Worm (Caenorhabditis elegans): Measurements from ENCODE around the gene tag-340.

DNA sequence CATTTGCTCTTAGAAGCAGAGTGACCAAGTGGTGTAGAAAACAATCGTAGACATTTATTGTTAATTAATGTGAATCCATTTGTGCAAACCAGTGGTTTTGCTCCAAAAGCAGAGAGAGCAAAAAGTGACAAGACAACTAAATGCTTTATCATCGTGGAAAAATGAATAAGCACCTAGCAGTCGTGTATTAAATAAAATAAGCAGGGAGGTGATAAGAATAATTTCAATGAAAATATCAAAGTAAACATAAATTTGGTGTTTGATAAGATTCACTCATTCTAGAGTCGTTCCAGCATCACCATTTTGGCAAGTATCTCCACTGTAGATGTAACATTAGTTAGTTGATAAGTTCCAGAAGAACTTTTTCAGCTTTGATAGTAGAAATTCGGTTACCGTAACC is 13.0 kb upstream of the tag-340 start, which contains the start of gene clec-6:
- no peak for TF ChIP-seq cey-2 (tag; optimal IDR thresholded peaks at IDR 0.05; ENCODE audit: borderline replicate concordance, insufficient read depth)
- no peak for TF ChIP-seq dve-1 (tag; optimal IDR thresholded peaks at IDR 0.05; ENCODE audit: insufficient read depth)
- no peak for TF ChIP-seq lin-15B (tag; optimal IDR thresholded peaks at IDR 0.05)
- TF ChIP-seq nhr-6 (tag; optimal IDR thresholded peaks at IDR 0.05), result no peak
- no peak for TF ChIP-seq lin-38 (GFP tag; IDR thresholded peaks at IDR 0.05)
- no peak for TF ChIP-seq ZK337.2 (GFP tag; IDR thresholded peaks at IDR 0.05)
- no peak for TF ChIP-seq unc-39 (tag; optimal IDR thresholded peaks at IDR 0.05)
- TF ChIP-seq ceh-28 (tag; optimal IDR thresholded peaks at IDR 0.05), result no peak
- TF ChIP-seq mep-1 (tag; optimal IDR thresholded peaks at IDR 0.05), result no peak
- TF ChIP-seq madf-5 (GFP tag; IDR thresholded peaks at IDR 0.05), result no peak
- TF ChIP-seq hmg-1.1 (GFP tag; IDR thresholded peaks at IDR 0.05), result no peak
